Fruit fly (Drosophila melanogaster) whole organism, wandering third instar larva: Measurements from ENCODE around the gene CG42564.

Source experiments
- Abd-B ChIP-seq: fragments of >200 bp; optimal IDR thresholded peaks from 2 replicates; lab custom pipeline; 2017; ENCODE audit warnings: missing biosample characterization, missing genetic modification characterization
- CG32264 ChIP-seq: fragments of 200-800 bp; sonication (Bioruptor generic); optimal IDR thresholded peaks from 2 replicates; lab custom pipeline; 2016; ENCODE audit warnings: missing biosample characterization, missing genetic modification characterization
- CG9705 ChIP-seq: fragments of 200-800 bp; sonication (Bioruptor generic); optimal IDR thresholded peaks from 2 replicates; lab custom pipeline; 2018; ENCODE audit warnings: missing biosample characterization, mild to moderate bottlenecking, missing genetic modification characterization
- CrebA ChIP-seq: fragments of 200-800 bp; sonication (Bioruptor generic); optimal IDR thresholded peaks from 2 replicates; lab custom pipeline; 2016; ENCODE audit warnings: missing biosample characterization, mild to moderate bottlenecking, missing genetic modification characterization, borderline replicate concordance
- Dfd ChIP-seq: fragments of >200 bp; optimal IDR thresholded peaks from 2 replicates; lab custom pipeline; 2017; ENCODE audit warnings: missing biosample characterization, missing genetic modification characterization
- Dif ChIP-seq: fragments of 200-275, 200-300 bp; sonication (Bioruptor generic); optimal IDR thresholded peaks from 2 replicates; lab custom pipeline; 2018; ENCODE audit warnings: missing biosample characterization, missing genetic modification characterization; ENCODE audit not compliant: partially characterized antibody
- GATAd ChIP-seq: sonication (Bioruptor generic); optimal IDR thresholded peaks from 2 replicates; lab custom pipeline; 2016; ENCODE audit warnings: missing biosample characterization, missing genetic modification characterization
- HLH106 ChIP-seq: fragments of 200-800 bp; optimal IDR thresholded peaks from 3 replicates; lab custom pipeline; 2019; ENCODE audit warnings: missing biosample characterization, mild to moderate bottlenecking, missing genetic modification characterization, moderate library complexity
- Hnf4 ChIP-seq: fragments of 200-800 bp; sonication (Bioruptor generic); optimal IDR thresholded peaks from 2 replicates; lab custom pipeline; 2016; ENCODE audit warnings: missing biosample characterization, mild to moderate bottlenecking, missing genetic modification characterization
- Hr78 ChIP-seq: fragments of >200 bp; optimal IDR thresholded peaks from 2 replicates; lab custom pipeline; 2017; ENCODE audit warnings: missing biosample characterization, missing genetic modification characterization
- Hr83 ChIP-seq: fragments of 200-300 bp; sonication (Bioruptor generic); optimal IDR thresholded peaks from 2 replicates; lab custom pipeline; 2016; ENCODE audit warnings: missing biosample characterization, mild to moderate bottlenecking, missing genetic modification characterization, moderate library complexity; ENCODE audit not compliant: poor library complexity, severe bottlenecking
- Jra ChIP-seq: sonication (Bioruptor generic); optimal IDR thresholded peaks from 2 replicates; lab custom pipeline; 2016; ENCODE audit warnings: missing biosample characterization, missing genetic modification characterization
- Mio ChIP-seq: sonication (Bioruptor generic); optimal IDR thresholded peaks from 2 replicates; lab custom pipeline; 2016; ENCODE audit warnings: missing biosample characterization, missing genetic modification characterization
- Myc ChIP-seq: fragments of >200 bp; optimal IDR thresholded peaks from 2 replicates; lab custom pipeline; 2017
- N ChIP-seq: fragments of >200 bp; optimal IDR thresholded peaks from 2 replicates; lab custom pipeline; 2018; ENCODE audit warnings: missing biosample characterization, missing external identifiers, missing genetic modification characterization
- OdsH ChIP-seq: fragments of 200-800 bp; sonication (Bioruptor generic); optimal IDR thresholded peaks from 2 replicates; lab custom pipeline; 2016; ENCODE audit warnings: missing biosample characterization, mild to moderate bottlenecking, missing genetic modification characterization
- Rel ChIP-seq, 2 experiments: fragments of 200-800 bp; sonication (Bioruptor generic) in 1 of 2; optimal IDR thresholded peaks; 2 replicates in 1 of 2; 3 replicates in 1 of 2; lab custom pipeline; 2016 to 2019; ENCODE audit warnings: mild to moderate bottlenecking in 2 of 2, missing biosample characterization in 2 of 2, missing genetic modification characterization in 2 of 2, moderate library complexity in 1 of 2
- Sp1 ChIP-seq: fragments of 200-800 bp; sonication (Bioruptor generic); optimal IDR thresholded peaks from 3 replicates; lab custom pipeline; 2019; ENCODE audit warnings: missing biosample characterization, mild to moderate bottlenecking, missing genetic modification characterization, moderate library complexity
- Vsx2 ChIP-seq: fragments of 200-300, 225-300 bp; sonication (Bioruptor generic); optimal IDR thresholded peaks from 2 replicates; lab custom pipeline; 2018; ENCODE audit warnings: missing biosample characterization, missing genetic modification characterization; ENCODE audit not compliant: partially characterized antibody
- br ChIP-seq: fragments of 200-800 bp; sonication (Bioruptor generic); optimal IDR thresholded peaks from 2 replicates; lab custom pipeline; 2016; ENCODE audit warnings: missing biosample characterization, missing genetic modification characterization
- brk ChIP-seq: fragments of 200-800 bp; sonication (Bioruptor generic); optimal IDR thresholded peaks from 2 replicates; lab custom pipeline; 2016; ENCODE audit warnings: missing biosample characterization, mild to moderate bottlenecking, missing genetic modification characterization
- dl ChIP-seq, 2 experiments: fragments of 175-275, 200-275 bp in 1 of 2; fragments of 200-275 bp in 1 of 2; sonication (Bioruptor generic); optimal IDR thresholded peaks; lab custom pipeline; 2018; ENCODE audit warnings: mild to moderate bottlenecking in 2 of 2, missing biosample characterization in 2 of 2, missing genetic modification characterization in 2 of 2, moderate library complexity in 2 of 2; ENCODE audit not compliant: partially characterized antibody in 2 of 2, insufficient read depth in 1 of 2
- dmrt93B ChIP-seq: fragments of 200-800 bp; sonication (Bioruptor generic); optimal IDR thresholded peaks from 2 replicates; lab custom pipeline; 2018; ENCODE audit warnings: missing biosample characterization, mild to moderate bottlenecking, missing genetic modification characterization
- dsf ChIP-seq: sonication (Bioruptor generic); optimal IDR thresholded peaks from 2 replicates; lab custom pipeline; 2016; ENCODE audit warnings: missing biosample characterization, missing genetic modification characterization, borderline replicate concordance
- ey ChIP-seq: fragments of 200-800 bp; sonication (Bioruptor generic); optimal IDR thresholded peaks from 2 replicates; lab custom pipeline; 2016; ENCODE audit warnings: missing biosample characterization, missing genetic modification characterization
- foxo ChIP-seq, 2 experiments: fragments of 200-800 bp; sonication (Bioruptor generic); optimal IDR thresholded peaks; 2 replicates in 1 of 2; 3 replicates in 1 of 2; lab custom pipeline; 2016 to 2017; ENCODE audit warnings: missing biosample characterization in 2 of 2, missing genetic modification characterization in 2 of 2
- fru ChIP-seq: fragments of 200-800 bp; sonication (Bioruptor generic); optimal IDR thresholded peaks from 3 replicates; lab custom pipeline; 2016; ENCODE audit warnings: missing biosample characterization, mild to moderate bottlenecking, missing genetic modification characterization
- h ChIP-seq: fragments of 200-800 bp; sonication (Bioruptor generic); optimal IDR thresholded peaks from 3 replicates; lab custom pipeline; 2016; ENCODE audit warnings: missing biosample characterization, mild to moderate bottlenecking, missing genetic modification characterization
- jim ChIP-seq: fragments of 175-275, 200-325 bp; sonication (Bioruptor generic); optimal IDR thresholded peaks from 2 replicates; lab custom pipeline; 2016; ENCODE audit warnings: missing biosample characterization, mild to moderate bottlenecking, missing genetic modification characterization
- pan ChIP-seq: fragments of >200 bp; optimal IDR thresholded peaks from 2 replicates; lab custom pipeline; 2017
- psq ChIP-seq: fragments of 200-800 bp; sonication (Bioruptor generic); optimal IDR thresholded peaks from 3 replicates; lab custom pipeline; 2017; ENCODE audit warnings: missing biosample characterization, mild to moderate bottlenecking, missing genetic modification characterization, moderate library complexity
- rgr ChIP-seq: fragments of 200-800 bp; sonication (Bioruptor generic); optimal IDR thresholded peaks from 3 replicates; lab custom pipeline; 2016; ENCODE audit warnings: missing biosample characterization, mild to moderate bottlenecking, missing genetic modification characterization
- sage ChIP-seq: fragments of 200-800 bp; sonication (Bioruptor generic); optimal IDR thresholded peaks from 2 replicates; lab custom pipeline; 2016; ENCODE audit warnings: missing biosample characterization, mild to moderate bottlenecking, missing genetic modification characterization
- tai ChIP-seq: sonication (Bioruptor generic); optimal IDR thresholded peaks from 2 replicates; lab custom pipeline; 2016; ENCODE audit warnings: missing biosample characterization, missing genetic modification characterization
- usp ChIP-seq: fragments of >200 bp; optimal IDR thresholded peaks from 2 replicates; lab custom pipeline; 2017; ENCODE audit warnings: missing biosample characterization, missing genetic modification characterization

The CG42564 gene

DNA sequence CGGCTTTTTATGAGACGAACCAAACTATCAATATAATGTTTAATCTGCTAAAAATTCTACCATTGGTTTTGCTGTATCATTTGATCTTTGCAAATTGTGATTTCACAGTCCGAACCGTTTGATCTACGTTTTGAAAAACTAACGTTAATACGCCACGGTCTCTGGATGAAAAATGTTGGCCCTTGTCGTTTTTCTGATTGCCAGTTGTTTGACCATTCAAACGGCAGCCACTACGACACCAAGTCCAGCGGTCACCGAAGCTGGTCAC lies at the start of gene CG42564:
CG42564 (plus strand) TSS at position 169 of the 268 bp plus-strand sequence.
- no peak for TF ChIP-seq CG9705
- TF ChIP-seq Hnf4 (GFP tag; lab: Kevin White, UChicago) = no peak
- TF ChIP-seq Sp1 (GFP tag; lab: Kevin White, UChicago) = no peak
- TF ChIP-seq, all 38 proteins: peak for 0

- TF ChIP-seq GATAd (GFP tag; lab: Kevin White, UChicago) = no peak
- no peak for TF ChIP-seq CG9705
- no peak for TF ChIP-seq sage
- TF ChIP-seq Sp1 (GFP tag; lab: Kevin White, UChicago) = no peak
- TF ChIP-seq Abd-B (GFP tag; lab: Kevin White, UChicago) = no peak
- no peak for TF ChIP-seq CrebA
- TF ChIP-seq N (GFP tag; lab: Kevin White, UChicago) = no peak
- no peak for TF ChIP-seq h (GFP tag; lab: Kevin White, UChicago)
- no peak for TF ChIP-seq Myc (lab: Kevin White, UChicago)
- no peak for TF ChIP-seq brk (GFP tag; lab: Kevin White, UChicago)
- TF ChIP-seq rgr (GFP tag; lab: Kevin White, UChicago) = no peak
- TF ChIP-seq dsf (GFP tag; lab: Kevin White, UChicago) = no peak
- no peak for TF ChIP-seq tai (GFP tag; lab: Kevin White, UChicago)
- no peak for TF ChIP-seq foxo (GFP tag; optimal IDR thresholded peaks at IDR 0.05; lab: Kevin White, UChicago)
These were observed 44.4 kb upstream of the CG42564 start, which contains the start of gene Osi18 for dm6 chr3R:6329774-6330298. Gene Osi18, plus strand, starts transcription at chr3R:6330248.

- no peak for TF ChIP-seq Abd-B (GFP tag; lab: Kevin White, UChicago)
- no peak for TF ChIP-seq Rel (GFP tag; optimal IDR thresholded peaks at IDR 0.05; lab: Kevin White, UChicago)
- no peak for TF ChIP-seq Rel (tag; optimal IDR thresholded peaks at IDR 0.05; lab: Kevin White, UChicago)
- TF ChIP-seq Vsx2 (GFP tag; lab: Kevin White, UChicago) = no peak
- TF ChIP-seq Hnf4 (GFP tag; lab: Kevin White, UChicago) = no peak
These were observed 39.3 kb upstream of the CG42564 start, which contains the start of gene Osi19 for dm6 chr3R:6334906-6335433. Gene Osi19, plus strand, starts transcription at chr3R:6335362.

DNA sequence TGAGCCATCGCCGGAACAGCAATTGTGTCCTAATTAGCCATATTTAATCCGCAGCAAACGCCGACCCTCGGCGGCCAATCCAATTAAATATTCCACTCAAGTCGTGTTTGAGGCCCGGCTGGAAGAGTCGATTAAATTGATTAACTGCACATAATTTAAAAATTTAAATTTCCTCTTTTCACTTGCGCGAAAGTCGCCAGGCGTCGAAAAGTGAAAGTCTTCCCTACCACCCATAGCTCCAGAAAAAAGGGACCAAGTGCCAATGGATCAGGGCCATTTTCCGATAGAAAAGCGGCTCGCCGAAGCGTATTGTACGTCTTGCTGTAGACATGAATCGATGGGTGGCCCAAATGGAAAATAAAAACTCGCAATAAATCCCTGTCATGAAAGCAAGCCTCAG lies 36.9 kb upstream of the CG42564 start:
- no peak for TF ChIP-seq Hnf4 (GFP tag; lab: Kevin White, UChicago)
- no peak for TF ChIP-seq dmrt93B
- no peak for TF ChIP-seq pan (lab: Kevin White, UChicago)
- no peak for TF ChIP-seq GATAd (GFP tag; lab: Kevin White, UChicago)
- TF ChIP-seq psq (GFP tag; lab: Kevin White, UChicago) = no peak
- TF ChIP-seq OdsH = no peak
- no peak for TF ChIP-seq CG9705
- no peak for TF ChIP-seq ey (GFP tag; lab: Kevin White, UChicago)
- no peak for TF ChIP-seq br (GFP tag; lab: Kevin White, UChicago)

dm6 chr3R:6339795-6340194 lies 34.5 kb upstream of the CG42564 start, which contains the start of gene Osi20:
Gene Osi20, plus strand, starts transcription at chr3R:6340095.
- TF ChIP-seq jim (no peak), OdsH (no peak), CG32264 (GFP tag; lab: Kevin White, UChicago) (no peak), Jra (no peak), N (GFP tag; lab: Kevin White, UChicago) (no peak)

DNA sequence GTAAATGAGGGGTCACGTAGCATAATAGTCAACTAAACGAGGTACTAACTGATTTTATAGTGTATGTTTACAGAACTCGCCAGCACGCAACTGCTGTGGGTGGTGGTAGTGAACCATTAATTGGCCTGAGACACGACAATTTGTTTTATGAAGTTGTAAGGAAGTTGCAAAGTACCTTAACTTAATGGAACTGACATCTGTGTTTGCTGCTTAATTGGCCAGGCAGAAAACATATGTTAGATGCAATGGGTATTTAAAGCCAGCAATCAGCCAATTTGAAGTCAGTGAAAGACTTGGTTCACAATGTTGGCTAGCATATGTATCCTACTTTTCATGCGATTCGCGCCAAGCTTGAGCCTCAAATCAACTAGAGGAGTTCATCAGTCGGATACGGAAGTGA lies 32.6 kb upstream of the CG42564 start, which contains the start of gene CG17917:
CG17917 (plus strand) TSS at position 301 of the 400 bp plus-strand sequence.
- TF ChIP-seq Hnf4 (GFP tag; lab: Kevin White, UChicago) (no peak), HLH106 (tag; lab: Kevin White, UChicago) (no peak), CrebA (no peak), Dif (GFP tag; lab: Kevin White, UChicago) (no peak), dl (GFP tag; optimal IDR thresholded peaks at IDR 0.05; lab: Kevin White, UChicago; ENCODE audit: insufficient read depth in 1 of 2, partially characterized antibody in 2 of 2) (no peak), usp (no peak), sage (no peak), Mio (GFP tag; lab: Kevin White, UChicago) (no peak), Hr78 (GFP tag; lab: Kevin White, UChicago) (no peak), CG9705 (no peak), Dfd (GFP tag; lab: Kevin White, UChicago) (no peak), dsf (GFP tag; lab: Kevin White, UChicago) (no peak), Hr83 (GFP tag; lab: Kevin White, UChicago) (no peak), dmrt93B (no peak), CG32264 (GFP tag; lab: Kevin White, UChicago) (no peak), rgr (GFP tag; lab: Kevin White, UChicago) (no peak), fru (GFP tag; lab: Kevin White, UChicago) (no peak)
